Fruit fly (Drosophila melanogaster) whole organism, embryonic: ENCODE results near the gene CG31287.

Source experiments
- Abd-B ChIP-seq: fragments of 200-800 bp; sonication (Bioruptor generic); optimal IDR thresholded peaks from 2 replicates; lab custom pipeline; 2018; ENCODE audit warnings: missing biosample characterization, mild to moderate bottlenecking, missing genetic modification characterization, moderate library complexity
- Aef1 ChIP-seq: fragments of 200-800 bp; sonication (Bioruptor generic); IDR thresholded peaks from 3 replicates; pipeline ENCODE4 v1.3.6; 2022; ENCODE audit warnings: missing biosample characterization, missing genetic modification characterization
- B-H1 ChIP-seq: fragments of 200-800 bp; sonication (Bioruptor generic); IDR thresholded peaks from 3 replicates; pipeline ENCODE4 v1.3.6; 2022; ENCODE audit warnings: missing biosample characterization, missing genetic modification characterization
- C15 ChIP-seq: fragments of 200-800 bp; sonication (Bioruptor generic); IDR thresholded peaks from 3 replicates; pipeline ENCODE4 v1.3.6; 2022; ENCODE audit warnings: missing biosample characterization, missing genetic modification characterization
- CG10959 ChIP-seq: fragments of 200-800 bp; sonication (Bioruptor generic); IDR thresholded peaks from 2 replicates; pipeline ENCODE4 v1.3.6; 2022; ENCODE audit warnings: missing biosample characterization, missing genetic modification characterization
- CG11398 ChIP-seq: fragments of 200-800 bp; sonication (Bioruptor generic); optimal IDR thresholded peaks from 2 replicates; lab custom pipeline; 2016; ENCODE audit warnings: missing biosample characterization, missing genetic modification characterization
- CG13424 ChIP-seq: fragments of 200-800 bp; sonication (Bioruptor generic); optimal IDR thresholded peaks from 2 replicates; lab custom pipeline; 2019; ENCODE audit warnings: missing biosample characterization, mild to moderate bottlenecking, missing genetic modification characterization, moderate library complexity
- CG1603 ChIP-seq: fragments of 200-800 bp; sonication (Bioruptor generic); optimal IDR thresholded peaks from 2 replicates; lab custom pipeline; 2019; ENCODE audit warnings: missing biosample characterization, mild to moderate bottlenecking, missing genetic modification characterization, moderate library complexity
- CG17802 ChIP-seq: fragments of 200-800 bp; sonication (Bioruptor generic); optimal IDR thresholded peaks from 2 replicates; lab custom pipeline; 2018; ENCODE audit warnings: missing biosample characterization, mild to moderate bottlenecking, missing genetic modification characterization, moderate library complexity
- CG1792 ChIP-seq: fragments of 200-800 bp; sonication (Bioruptor generic); optimal IDR thresholded peaks from 2 replicates; lab custom pipeline; 2016; ENCODE audit warnings: missing biosample characterization, missing genetic modification characterization
- CG18262 ChIP-seq: fragments of 200-800 bp; optimal IDR thresholded peaks from 3 replicates; lab custom pipeline; 2019; ENCODE audit warnings: missing biosample characterization, mild to moderate bottlenecking, missing genetic modification characterization, moderate library complexity
- CG18764 ChIP-seq: fragments of 200-800 bp; sonication (Bioruptor generic); optimal IDR thresholded peaks from 3 replicates; lab custom pipeline; 2016; ENCODE audit warnings: missing biosample characterization, missing genetic modification characterization
- CG2202 ChIP-seq: fragments of 200-800 bp; sonication (Bioruptor generic); optimal IDR thresholded peaks from 2 replicates; lab custom pipeline; 2018; ENCODE audit warnings: missing biosample characterization, mild to moderate bottlenecking, missing genetic modification characterization
- CG31441 ChIP-seq: fragments of 200-800 bp; sonication (Bioruptor generic); IDR thresholded peaks from 2 replicates; pipeline ENCODE4 v1.3.6; 2022; ENCODE audit warnings: missing biosample characterization, missing genetic modification characterization
- CG3995 ChIP-seq: fragments of 200-800 bp; sonication (Bioruptor generic); optimal IDR thresholded peaks from 3 replicates; lab custom pipeline; 2016; ENCODE audit warnings: missing biosample characterization, missing genetic modification characterization
- CG7556 ChIP-seq: fragments of 200-800 bp; sonication (Bioruptor generic); optimal IDR thresholded peaks from 2 replicates; lab custom pipeline; 2017; ENCODE audit warnings: missing biosample characterization, mild to moderate bottlenecking, missing genetic modification characterization
- CG8290 ChIP-seq, 3 experiments: fragments of 200-800 bp; sonication (Bioruptor generic); optimal IDR thresholded peaks; 2 replicates each; lab custom pipeline; 2016 to 2019; ENCODE audit warnings: missing biosample characterization in 3 of 3, missing genetic modification characterization in 3 of 3, mild to moderate bottlenecking in 2 of 3, moderate library complexity in 1 of 3
- CG9932 ChIP-seq: fragments of 200-800 bp; sonication (Bioruptor generic); IDR thresholded peaks from 2 replicates; pipeline ENCODE4 v1.3.6; 2022; ENCODE audit warnings: missing biosample characterization, missing genetic modification characterization
- CHES-1-like ChIP-seq: fragments of 200-800 bp; sonication (Bioruptor generic); optimal IDR thresholded peaks from 2 replicates; lab custom pipeline; 2016; ENCODE audit warnings: missing biosample characterization, missing genetic modification characterization
- Deaf1 ChIP-seq: fragments of 200-800 bp; optimal IDR thresholded peaks from 3 replicates; lab custom pipeline; 2019; ENCODE audit warnings: missing biosample characterization, mild to moderate bottlenecking, missing genetic modification characterization, moderate library complexity
- Elba2 ChIP-seq: fragments of 200-800 bp; sonication (Bioruptor generic); optimal IDR thresholded peaks from 3 replicates; lab custom pipeline; 2016; ENCODE audit warnings: missing biosample characterization, missing genetic modification characterization
- H15 ChIP-seq: fragments of 200-800 bp; sonication (Bioruptor generic); IDR thresholded peaks from 3 replicates; pipeline ENCODE4 v1.3.6; 2022; ENCODE audit warnings: missing biosample characterization, missing genetic modification characterization
- HLHmδ ChIP-seq: fragments of 200-800 bp; sonication (Bioruptor generic); optimal IDR thresholded peaks from 2 replicates; lab custom pipeline; 2018; ENCODE audit warnings: missing biosample characterization, mild to moderate bottlenecking, missing genetic modification characterization, moderate library complexity
- Hr51 ChIP-seq, 2 experiments: fragments of 200-800 bp; sonication (Bioruptor generic); optimal IDR thresholded peaks; 2 replicates in 1 of 2; 3 replicates in 1 of 2; lab custom pipeline; 2016 to 2018; ENCODE audit warnings: missing biosample characterization in 2 of 2, missing genetic modification characterization in 2 of 2, mild to moderate bottlenecking in 1 of 2, moderate library complexity in 1 of 2
- MESR4 ChIP-seq: fragments of 200-800 bp; sonication (Bioruptor generic); optimal IDR thresholded peaks from 2 replicates; lab custom pipeline; 2018; ENCODE audit warnings: missing biosample characterization, mild to moderate bottlenecking, missing genetic modification characterization, moderate library complexity
- Side ChIP-seq: fragments of 200-800 bp; sonication (Bioruptor generic); optimal IDR thresholded peaks from 2 replicates; lab custom pipeline; 2016; ENCODE audit warnings: missing biosample characterization, missing genetic modification characterization
- Trl ChIP-seq, 3 experiments: fragments of >200 bp in 2 of 3; fragments of 200-800 bp in 1 of 3; sonication (Bioruptor generic) in 1 of 3; optimal IDR thresholded peaks; 2 replicates in 1 of 3; 3 replicates in 2 of 3; lab custom pipeline; 2016 to 2017; ENCODE audit warnings: missing biosample characterization in 1 of 3, missing genetic modification characterization in 1 of 3
- Usf ChIP-seq: fragments of 200-800 bp; sonication (Bioruptor generic); optimal IDR thresholded peaks from 2 replicates; lab custom pipeline; 2017; ENCODE audit warnings: missing genotype, missing biosample characterization, missing genetic modification characterization
- bbx ChIP-seq: fragments of 200-800 bp; sonication (Bioruptor generic); IDR thresholded peaks from 2 replicates; pipeline ENCODE4 v1.3.6; 2022; ENCODE audit warnings: missing biosample characterization, missing genetic modification characterization; ENCODE audit not compliant: partially characterized antibody
- bowl ChIP-seq: fragments of 200-800 bp; sonication (Bioruptor generic); IDR thresholded peaks from 2 replicates; pipeline ENCODE4 v1.3.6; 2022; ENCODE audit warnings: missing biosample characterization, missing genetic modification characterization
- chinmo ChIP-seq: fragments of 200-800 bp; sonication (Bioruptor generic); IDR thresholded peaks from 4 replicates; pipeline ENCODE4 v1.3.6; 2022; ENCODE audit warnings: missing biosample characterization, missing genetic modification characterization; ENCODE audit not compliant: partially characterized antibody
- dati ChIP-seq: fragments of 200-800 bp; sonication (Bioruptor generic); IDR thresholded peaks from 2 replicates; pipeline ENCODE4 v1.3.6; 2022; ENCODE audit warnings: missing biosample characterization, missing genetic modification characterization
- ems ChIP-seq: fragments of 200-800 bp; sonication (Bioruptor generic); optimal IDR thresholded peaks from 3 replicates; lab custom pipeline; 2016; ENCODE audit warnings: missing biosample characterization, missing genetic modification characterization
- gem ChIP-seq: fragments of 200-800 bp; sonication (Bioruptor generic); optimal IDR thresholded peaks from 2 replicates; lab custom pipeline; 2019; ENCODE audit warnings: missing biosample characterization, mild to moderate bottlenecking, missing genetic modification characterization, moderate library complexity
- gt ChIP-seq: fragments of 200-800 bp; sonication (Bioruptor generic); IDR thresholded peaks from 2 replicates; pipeline ENCODE4 v1.3.6; 2022; ENCODE audit warnings: missing biosample characterization, missing genetic modification characterization
- ham ChIP-seq: fragments of 200-800 bp; sonication (Bioruptor generic); IDR thresholded peaks from 2 replicates; pipeline ENCODE4 v1.3.6; 2022; ENCODE audit warnings: missing biosample characterization, missing genetic modification characterization
- kah ChIP-seq: fragments of 200-800 bp; sonication (Bioruptor generic); optimal IDR thresholded peaks from 2 replicates; lab custom pipeline; 2018; ENCODE audit warnings: missing biosample characterization, mild to moderate bottlenecking, missing genetic modification characterization
- klu ChIP-seq: fragments of 200-800 bp; sonication (Bioruptor generic); IDR thresholded peaks from 2 replicates; pipeline ENCODE4 v1.3.6; 2022; ENCODE audit warnings: missing biosample characterization, missing genetic modification characterization
- lab ChIP-seq: fragments of 200-800 bp; sonication (Bioruptor generic); optimal IDR thresholded peaks from 3 replicates; lab custom pipeline; 2017; ENCODE audit warnings: missing biosample characterization, missing genetic modification characterization, mild to moderate bottlenecking, moderate library complexity, missing genetic modification reagents
- lbe ChIP-seq: fragments of 200-800 bp; sonication (Bioruptor generic); optimal IDR thresholded peaks from 2 replicates; lab custom pipeline; 2016; ENCODE audit warnings: missing biosample characterization, mild to moderate bottlenecking, missing genetic modification characterization
- lov ChIP-seq, 2 experiments: fragments of 200-800 bp in 1 of 2; fragments of >200 bp in 1 of 2; sonication (Bioruptor generic) in 1 of 2; IDR thresholded peaks in 1 of 2; optimal IDR thresholded peaks in 1 of 2; 2 replicates in 1 of 2; 3 replicates in 1 of 2; pipeline versions ENCODE4 v1.3.6 to Lab custom; 2017 to 2022; ENCODE audit warnings: missing biosample characterization in 1 of 2, missing genetic modification characterization in 1 of 2
- nau ChIP-seq: fragments of 200-800 bp; sonication (Bioruptor generic); optimal IDR thresholded peaks from 3 replicates; lab custom pipeline; 2017; ENCODE audit warnings: missing biosample characterization, mild to moderate bottlenecking, missing genetic modification characterization, missing genetic modification reagents
- peb ChIP-seq: fragments of 200-800 bp; sonication (Bioruptor generic); IDR thresholded peaks from 2 replicates; pipeline ENCODE4 v1.3.6; 2022; ENCODE audit warnings: missing biosample characterization, missing genetic modification characterization
- salm ChIP-seq: fragments of 200-800 bp; sonication (Bioruptor generic); optimal IDR thresholded peaks from 2 replicates; lab custom pipeline; 2018; ENCODE audit warnings: missing biosample characterization, mild to moderate bottlenecking, missing genetic modification characterization
- sc ChIP-seq, 3 experiments: fragments of >200 bp in 2 of 3; fragments of 200-800 bp in 1 of 3; sonication (Bioruptor generic) in 1 of 3; optimal IDR thresholded peaks; 2 replicates in 2 of 3; 3 replicates in 1 of 3; lab custom pipeline; 2017; ENCODE audit warnings: mild to moderate bottlenecking in 1 of 3, missing biosample characterization in 1 of 3, missing genetic modification characterization in 1 of 3, missing genetic modification reagents in 1 of 3
- sd ChIP-seq: fragments of 200-800 bp; sonication (Bioruptor generic); optimal IDR thresholded peaks from 3 replicates; lab custom pipeline; 2018; ENCODE audit warnings: missing biosample characterization, mild to moderate bottlenecking, missing genetic modification characterization, moderate library complexity
- tgo ChIP-seq: fragments of 200-800 bp; sonication (Bioruptor generic); IDR thresholded peaks from 3 replicates; pipeline ENCODE4 v1.3.6; 2022; ENCODE audit warnings: missing biosample characterization, missing genetic modification characterization
- wek ChIP-seq: fragments of 200-800 bp; sonication (Bioruptor generic); optimal IDR thresholded peaks from 3 replicates; lab custom pipeline; 2018; ENCODE audit warnings: missing biosample characterization, mild to moderate bottlenecking, missing genetic modification characterization, moderate library complexity

CG31287 gene

dm6 chr3R:16244241-16244977 lies 41.2 kb downstream of the CG31287 start:
- TF ChIP-seq Side (GFP tag; lab: Kevin White, UChicago) (no peak), ems (GFP tag; lab: Kevin White, UChicago) (no peak), Elba2 (GFP tag; lab: Kevin White, UChicago) (no peak), CG1603 (tag; lab: Kevin White, UChicago) (no peak), B-H1 (GFP tag; lab: Robert Waterston, UW) (no peak), MESR4 (GFP tag; lab: Kevin White, UChicago) (no peak), Aef1 (GFP tag; lab: Robert Waterston, UW) (peak; percentile 66), CG13424 (tag; lab: Kevin White, UChicago) (no peak), CG3995 (GFP tag; lab: Kevin White, UChicago) (no peak), CG18764 (no peak), CG2202 (tag; lab: Kevin White, UChicago) (no peak), wek (GFP tag; lab: Kevin White, UChicago) (no peak), Hr51 (GFP tag; optimal IDR thresholded peaks at IDR 0.05; lab: Kevin White, UChicago) (no peak), Deaf1 (tag; lab: Kevin White, UChicago) (peak; percentile 50), CG17802 (tag; lab: Kevin White, UChicago) (no peak), kah (GFP tag; lab: Kevin White, UChicago) (no peak), CG18262 (tag; lab: Kevin White, UChicago) (peak; percentile 21), sc (optimal IDR thresholded peaks at IDR 0.05; lab: Kevin White, UChicago) (no peak), sc (GFP tag; optimal IDR thresholded peaks at IDR 0.05; lab: Kevin White, UChicago) (no peak), chinmo (peak; percentile 99), dati (GFP tag; lab: Robert Waterston, UW) (no peak), bbx (GFP tag; lab: Robert Waterston, UW) (0 out of 2 replicates have a peak, but pooled peaks have one; percentile 25), CG10959 (GFP tag; lab: Robert Waterston, UW) (no peak), lov (optimal IDR thresholded peaks at IDR 0.05; lab: Kevin White, UChicago) (no peak), lov (GFP tag; IDR thresholded peaks at IDR 0.05; lab: Robert Waterston, UW) (no peak), ham (GFP tag; lab: Robert Waterston, UW) (no peak), klu (GFP tag; lab: Robert Waterston, UW) (no peak), lbe (GFP tag; lab: Kevin White, UChicago) (no peak), CG8290 (GFP tag; optimal IDR thresholded peaks at IDR 0.05; lab: Kevin White, UChicago) (no peak), CG8290 (tag; optimal IDR thresholded peaks at IDR 0.05; lab: Kevin White, UChicago) (peak in 1 of 2 experiments; percentile 4), CG9932 (GFP tag; lab: Robert Waterston, UW) (no peak), HLHmδ (no peak), Usf (GFP tag; lab: Kevin White, UChicago) (no peak), Trl (optimal IDR thresholded peaks at IDR 0.05; lab: Kevin White, UChicago) (peak; percentile 57 to 62), Trl (GFP tag; optimal IDR thresholded peaks at IDR 0.05; lab: Kevin White, UChicago) (no peak), CG7556 (no peak), nau (GFP tag; lab: Kevin White, UChicago) (no peak), Abd-B (GFP tag; lab: Kevin White, UChicago) (no peak), H15 (GFP tag; lab: Robert Waterston, UW) (no peak), CG1792 (GFP tag; lab: Kevin White, UChicago) (no peak), tgo (GFP tag; lab: Robert Waterston, UW) (no peak), CG31441 (GFP tag; lab: Robert Waterston, UW) (peak; percentile 16; the same call in 1 of the 2 replicates), lab (GFP tag; lab: Kevin White, UChicago) (peak; percentile 25), CG11398 (GFP tag; lab: Kevin White, UChicago) (no peak), sd (tag; lab: Kevin White, UChicago) (peak; percentile 12), bowl (no peak), C15 (GFP tag; lab: Robert Waterston, UW) (no peak), CHES-1-like (GFP tag; lab: Kevin White, UChicago) (no peak), peb (GFP tag; lab: Robert Waterston, UW) (no peak), gem (tag; lab: Kevin White, UChicago) (peak; percentile 15), salm (no peak), gt (no peak)
